Worm (Caenorhabditis elegans): ENCODE measurements around the gene str-233.

DNA sequence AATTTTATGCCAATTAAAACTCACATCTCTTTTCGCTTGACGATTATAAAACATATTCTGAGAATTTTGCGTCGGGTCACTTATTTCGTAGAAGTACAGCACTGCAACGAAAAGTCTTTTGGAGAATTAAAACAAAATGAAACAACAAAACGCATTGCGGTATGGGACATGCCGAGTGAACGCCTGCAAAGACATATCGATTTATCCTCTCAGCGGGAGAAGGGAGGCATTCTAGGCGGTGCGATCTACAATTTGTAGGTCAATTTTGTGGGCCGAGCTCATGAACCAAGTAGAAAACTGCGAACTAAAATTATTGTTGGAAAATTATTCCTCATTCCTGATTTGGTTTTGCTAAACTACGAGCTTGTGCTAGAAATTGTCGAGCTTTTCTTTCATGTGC, 43.9 kb upstream of the str-233 start, which contains the start of gene F14H3.3:
- TF ChIP-seq hmbx-1 (tag; optimal IDR thresholded peaks at IDR 0.05) (no peak), ama-1 (optimal IDR thresholded peaks at IDR 0.05) (no peak)

Measured in whole organism, early embryonic.